Fruit fly (Drosophila melanogaster): ENCODE results near the gene CG43844.

Gene CG43844

DNA sequence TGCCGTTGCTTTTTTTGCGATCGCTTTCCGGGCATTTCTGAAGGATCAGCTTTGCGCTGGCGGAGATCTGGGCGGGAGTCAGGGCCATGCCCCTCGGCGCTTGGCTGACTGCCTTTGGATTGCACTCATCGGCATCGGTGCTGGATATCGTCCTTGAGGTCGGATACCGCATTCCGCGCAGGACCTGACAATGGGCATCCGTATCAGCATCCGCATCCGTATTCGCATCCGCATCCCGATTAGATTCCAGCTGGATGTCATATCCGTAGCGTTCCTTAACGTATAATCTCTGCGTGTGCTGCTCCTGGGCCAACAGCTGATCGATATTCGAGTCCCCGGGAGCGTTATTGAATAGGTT, 33.9 kb upstream of the CG43844 start (continued):
- TF ChIP-seq org-1 (GFP tag; optimal IDR thresholded peaks at IDR 0.05) (no peak), luna (GFP tag; optimal IDR thresholded peaks at IDR 0.05) (no peak), dpn (GFP tag; optimal IDR thresholded peaks at IDR 0.05) (no peak), Dbx (GFP tag; IDR thresholded peaks at IDR 0.05) (0 out of 3 replicates have a peak, but pooled peaks have one; percentile 15), dimm (GFP tag; IDR thresholded peaks at IDR 0.05) (no peak), ems (GFP tag; optimal IDR thresholded peaks at IDR 0.05) (no peak), gem (tag; optimal IDR thresholded peaks at IDR 0.05) (no peak), ro (GFP tag; IDR thresholded peaks at IDR 0.05) (no peak), sug (tag; optimal IDR thresholded peaks at IDR 0.05) (no peak), CG2116 (GFP tag; optimal IDR thresholded peaks at IDR 0.05) (no peak), chn (GFP tag; optimal IDR thresholded peaks at IDR 0.05) (no peak), ci (GFP tag; IDR thresholded peaks at IDR 0.05) (peak; percentile 62; the same call in 1 of the 3 replicates), CG8089 (GFP tag; optimal IDR thresholded peaks at IDR 0.05) (no peak), CG33213 (GFP tag; optimal IDR thresholded peaks at IDR 0.05) (peak; percentile 13), gsb-n (tag; optimal IDR thresholded peaks at IDR 0.05) (no peak), Mrtf (GFP tag; IDR thresholded peaks at IDR 0.05) (no peak), repo (GFP tag; optimal IDR thresholded peaks at IDR 0.05) (peak; percentile 18), bab2 (GFP tag; optimal IDR thresholded peaks at IDR 0.05) (no peak), gro (GFP tag; optimal IDR thresholded peaks at IDR 0.05) (no peak), bcd (GFP tag; optimal IDR thresholded peaks at IDR 0.05) (no peak), BEAF-32 (GFP tag; optimal IDR thresholded peaks at IDR 0.05) (no peak), CG3407 (GFP tag; optimal IDR thresholded peaks at IDR 0.05) (no peak), row (GFP tag; IDR thresholded peaks at IDR 0.05) (no peak), Mes4 (GFP tag; optimal IDR thresholded peaks at IDR 0.05) (no peak), CG6683 (GFP tag; optimal IDR thresholded peaks at IDR 0.05) (no peak), Doc3 (GFP tag; IDR thresholded peaks at IDR 0.05; ENCODE audit: partially characterized antibody) (no peak), CG17912 (GFP tag; optimal IDR thresholded peaks at IDR 0.05) (no peak), odd (GFP tag; optimal IDR thresholded peaks at IDR 0.05) (no peak), pfk (GFP tag; optimal IDR thresholded peaks at IDR 0.05) (no peak), Blimp-1 (GFP tag; optimal IDR thresholded peaks at IDR 0.05) (no peak), CG10147 (GFP tag; optimal IDR thresholded peaks at IDR 0.05) (no peak), Oaz (GFP tag; IDR thresholded peaks at IDR 0.05) (no peak), dmrt11E (tag; optimal IDR thresholded peaks at IDR 0.05) (no peak), CG4854 (GFP tag; optimal IDR thresholded peaks at IDR 0.05) (no peak), Eip74EF (GFP tag; optimal IDR thresholded peaks at IDR 0.05) (no peak), Fer1 (GFP tag; optimal IDR thresholded peaks at IDR 0.05) (no peak), prd (optimal IDR thresholded peaks at IDR 0.05) (no peak), prd (GFP tag; IDR thresholded peaks at IDR 0.05) (0 out of 3 replicates have a peak, but pooled peaks have one; percentile 6), trem (tag; optimal IDR thresholded peaks at IDR 0.05) (no peak), CG11247 (GFP tag; IDR thresholded peaks at IDR 0.05) (no peak), CG3065 (GFP tag; optimal IDR thresholded peaks at IDR 0.05) (no peak), stwl (tag; optimal IDR thresholded peaks at IDR 0.05) (no peak), eve (GFP tag; optimal IDR thresholded peaks at IDR 0.05) (no peak), CG12299 (tag; optimal IDR thresholded peaks at IDR 0.05) (no peak), Jarid2 (GFP tag; optimal IDR thresholded peaks at IDR 0.05) (no peak), sob (GFP tag; IDR thresholded peaks at IDR 0.05) (peak; percentile 35; the same call in 1 of the 2 replicates), CG10959 (GFP tag; IDR thresholded peaks at IDR 0.05) (no peak), CG10209 (GFP tag; optimal IDR thresholded peaks at IDR 0.05) (no peak)

Measured in whole organism, embryonic.